Fruit fly (Drosophila melanogaster) whole organism, adult: ENCODE data around the gene Ilp7.

Experiments used
- CG14711 ChIP-seq: fragments of 200-800 bp; sonication (Bioruptor generic); optimal IDR thresholded peaks from 2 replicates; lab custom pipeline; 2018; ENCODE audit warnings: missing biosample characterization, mild to moderate bottlenecking, missing genetic modification characterization, moderate library complexity
- CG5204 ChIP-seq: fragments of 200-800 bp; sonication (Bioruptor generic); optimal IDR thresholded peaks from 2 replicates; lab custom pipeline; 2016; ENCODE audit warnings: missing biosample characterization, missing genetic modification characterization
- CG7101 ChIP-seq: fragments of 200-800 bp; sonication (Bioruptor generic); optimal IDR thresholded peaks from 2 replicates; lab custom pipeline; 2018; ENCODE audit warnings: missing biosample characterization, mild to moderate bottlenecking, missing genetic modification characterization, moderate library complexity
- Crg-1 ChIP-seq: fragments of 200-800 bp; sonication (Bioruptor generic); optimal IDR thresholded peaks from 2 replicates; lab custom pipeline; 2016; ENCODE audit warnings: missing biosample characterization, missing genetic modification characterization
- Hr96 ChIP-seq: fragments of 200-800 bp; sonication (Bioruptor generic); optimal IDR thresholded peaks from 2 replicates; lab custom pipeline; 2016; ENCODE audit warnings: missing biosample characterization, missing genetic modification characterization

- no peak for TF ChIP-seq Crg-1 (GFP tag; lab: Kevin White, UChicago)
- no peak for TF ChIP-seq CG14711 (tag; lab: Kevin White, UChicago)
- TF ChIP-seq CG7101 (tag; lab: Kevin White, UChicago): no peak
- no peak for TF ChIP-seq Hr96 (GFP tag; lab: Kevin White, UChicago)
- no peak for TF ChIP-seq CG5204 (GFP tag; lab: Kevin White, UChicago)
Measured at dm6 chrX:3694770-3695145, 27.3 kb downstream of the Ilp7 start.
